Fruit fly (Drosophila melanogaster) whole organism, pupa: ENCODE measurements around the gene dgt1.

Experiments
- CG32121 ChIP-seq: fragments of 200-800 bp; sonication (Bioruptor generic); IDR thresholded peaks from 2 replicates; pipeline ENCODE4 v1.3.6; 2022; ENCODE audit warnings: missing biosample characterization, missing genetic modification characterization
- CG4496 ChIP-seq: fragments of 200-800 bp; sonication (Bioruptor generic); IDR thresholded peaks from 3 replicates; pipeline ENCODE4 v1.3.6; 2022; ENCODE audit warnings: missing biosample characterization, missing genetic modification characterization
- Ets98B ChIP-seq: fragments of 200-800 bp; sonication (Bioruptor generic); IDR thresholded peaks from 2 replicates; pipeline ENCODE4 v1.3.6; 2022; ENCODE audit warnings: missing biosample characterization, missing genetic modification characterization
- fd96Ca ChIP-seq: fragments of 200-800 bp; sonication (Bioruptor generic); IDR thresholded peaks from 3 replicates; pipeline ENCODE4 v1.3.6; 2022; ENCODE audit warnings: missing biosample characterization, missing genetic modification characterization
- gl ChIP-seq: fragments of 200-800 bp; sonication (Bioruptor generic); optimal IDR thresholded peaks from 2 replicates; lab custom pipeline; 2018; ENCODE audit warnings: missing biosample characterization, mild to moderate bottlenecking, missing genetic modification characterization

- peak; percentile 80 for TF ChIP-seq CG32121 (GFP tag; lab: Robert Waterston, UW)
- peak; percentile 94 for TF ChIP-seq fd96Ca (GFP tag; lab: Robert Waterston, UW)
- peak; percentile 93 for TF ChIP-seq Ets98B (GFP tag; lab: Robert Waterston, UW)
- no peak for TF ChIP-seq gl (tag; lab: Kevin White, UChicago)
- peak; percentile 90 for TF ChIP-seq CG4496 (GFP tag; lab: Robert Waterston, UW)
These were observed 10.2 kb downstream of the dgt1 start for dm6 chr3R:29847126-29847525.
